Worm (Caenorhabditis elegans) whole organism, early embryonic: ENCODE data around the gene smf-2.

Experiments
- B0310.2 ChIP-seq: sonication (generic microtip); optimal IDR thresholded peaks from 2 replicates; lab custom pipeline; 2016; ENCODE audit warnings: mild to moderate bottlenecking, missing genetic modification characterization, missing compliant biosample characterization
- F13C5.2 ChIP-seq: sonication (generic microtip); optimal IDR thresholded peaks from 2 replicates; lab custom pipeline; 2017; ENCODE audit warnings: mild to moderate bottlenecking, missing genetic modification characterization, inconsistent platforms, missing compliant biosample characterization
- aly-1 ChIP-seq: sonication (generic microtip); optimal IDR thresholded peaks from 2 replicates; lab custom pipeline; 2016; ENCODE audit warnings: missing genetic modification characterization, missing compliant biosample characterization
- ama-1 ChIP-seq: fragments of 150-350 bp; optimal IDR thresholded peaks from 2 replicates; lab custom pipeline; 2014
- ceh-13 ChIP-seq: fragments of 200-800 bp; sonication (Bioruptor generic); optimal IDR thresholded peaks from 2 replicates; lab custom pipeline; 2018; ENCODE audit warnings: mild to moderate bottlenecking, missing genetic modification characterization, missing compliant biosample characterization
- ceh-36 ChIP-seq: sonication (generic microtip); optimal IDR thresholded peaks from 2 replicates; lab custom pipeline; 2016; ENCODE audit warnings: missing genetic modification characterization, inconsistent platforms, missing compliant biosample characterization
- ets-7 ChIP-seq: sonication (generic microtip); optimal IDR thresholded peaks from 2 replicates; lab custom pipeline; 2016; ENCODE audit warnings: missing genotype, missing genetic modification characterization, missing compliant biosample characterization
- flt-1 ChIP-seq: fragments of 200-800 bp; sonication (Bioruptor generic); IDR thresholded peaks from 2 replicates; pipeline ENCODE4 v1.3.6; 2022; ENCODE audit warnings: missing genetic modification characterization, missing compliant biosample characterization
- hmbx-1 ChIP-seq: sonication (generic microtip); optimal IDR thresholded peaks from 2 replicates; lab custom pipeline; 2016; ENCODE audit warnings: mild to moderate bottlenecking, missing genetic modification characterization, missing compliant biosample characterization
- hmg-4 ChIP-seq: fragments of 200-800 bp; sonication (Bioruptor generic); optimal IDR thresholded peaks from 2 replicates; lab custom pipeline; 2018; ENCODE audit warnings: mild to moderate bottlenecking, missing genetic modification characterization, missing compliant biosample characterization
- hnd-1 ChIP-seq: sonication (generic microtip); optimal IDR thresholded peaks from 2 replicates; lab custom pipeline; 2016; ENCODE audit warnings: missing genetic modification characterization, missing compliant biosample characterization
- pes-1 ChIP-seq: fragments of 200-800 bp; sonication (Bioruptor generic); IDR thresholded peaks from 2 replicates; pipeline ENCODE4 v1.3.6; 2022; ENCODE audit warnings: missing genetic modification reagents, missing genetic modification characterization, missing compliant biosample characterization
- scrt-1 ChIP-seq: fragments of 200-800 bp; sonication (Bioruptor generic); IDR thresholded peaks from 2 replicates; pipeline ENCODE4 v1.3.6; 2022; ENCODE audit warnings: missing genetic modification characterization, missing compliant biosample characterization
- sea-1 ChIP-seq: fragments of 200-800 bp; sonication (Bioruptor generic); conservative IDR thresholded peaks from 2 replicates; pipeline ENCODE4 v1.3.6; 2022; ENCODE audit warnings: missing genetic modification characterization, missing compliant biosample characterization
- tbx-11 ChIP-seq: fragments of 200-800 bp; sonication (Bioruptor generic); IDR thresholded peaks from 2 replicates; pipeline ENCODE4 v1.3.6; 2022; ENCODE audit warnings: missing genetic modification characterization, missing compliant biosample characterization
- tbx-37 ChIP-seq: fragments of 200-800 bp; sonication (Bioruptor generic); conservative IDR thresholded peaks from 2 replicates; pipeline ENCODE4 v1.3.6; 2022; ENCODE audit warnings: missing genetic modification reagents, missing genetic modification characterization, missing compliant biosample characterization
- tra-4 ChIP-seq: sonication (generic microtip); optimal IDR thresholded peaks from 2 replicates; lab custom pipeline; 2017; ENCODE audit warnings: missing genetic modification characterization, missing compliant biosample characterization

The smf-2 gene

DNA sequence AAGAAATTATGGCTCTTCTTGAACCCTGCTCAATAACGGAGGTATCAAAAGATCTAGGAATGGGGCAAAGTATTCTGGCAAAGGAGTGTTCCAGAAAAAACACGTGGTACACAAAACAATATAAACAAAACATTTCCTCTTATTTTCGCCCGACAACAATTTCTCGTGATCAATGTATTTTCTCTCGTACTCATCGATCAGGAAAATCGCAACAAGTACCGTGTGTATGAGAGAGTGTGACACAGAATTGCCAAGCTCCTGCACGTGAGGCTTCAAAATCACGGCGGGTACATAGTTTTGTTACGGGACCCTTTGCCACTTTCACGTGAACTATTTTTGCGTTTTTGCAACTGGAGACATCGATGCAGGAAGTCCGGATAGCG, 22.5 kb upstream of the smf-2 start:
- TF ChIP-seq tbx-11 (GFP tag; lab: Robert Waterston, UW) (no peak), ceh-36 (tag; lab: Kevin White, UChicago) (no peak)

ce11 chrX:6740282-6740982, 21.9 kb upstream of the smf-2 start:
- TF ChIP-seq hmg-4: peak; percentile 33
- TF ChIP-seq ets-7 (tag; lab: Kevin White, UChicago): no peak

ce11 chrX:6739034-6740008, 20.8 kb upstream of the smf-2 start:
- TF ChIP-seq scrt-1 (no peak), tbx-11 (GFP tag; lab: Robert Waterston, UW) (no peak), hmbx-1 (tag; lab: Kevin White, UChicago) (no peak), B0310.2 (no peak), tra-4 (tag; lab: Kevin White, UChicago) (no peak)

DNA sequence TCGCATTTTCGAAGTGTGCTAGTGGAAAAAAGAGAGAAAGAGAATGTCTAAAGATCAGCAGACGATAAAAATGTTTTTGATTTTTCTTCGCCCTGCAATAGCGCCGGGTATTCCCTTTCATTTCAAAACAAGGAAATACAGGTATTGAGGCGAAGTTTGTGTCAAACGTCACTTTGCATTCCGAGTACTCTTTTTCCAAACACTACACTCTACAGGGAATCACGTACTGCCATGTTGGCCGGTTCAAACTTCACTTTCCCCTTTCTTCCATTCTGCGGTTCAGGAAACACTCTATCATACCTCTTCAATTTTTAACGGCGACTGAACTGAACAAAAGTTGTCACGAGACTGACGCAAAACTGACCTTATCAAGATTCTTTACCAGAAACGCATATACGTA, 20.0 kb upstream of the smf-2 start:
- no peak for TF ChIP-seq tbx-11 (GFP tag; lab: Robert Waterston, UW)
- no peak for TF ChIP-seq ama-1
- no peak for TF ChIP-seq hmbx-1 (tag; lab: Kevin White, UChicago)
- no peak for TF ChIP-seq sea-1 (GFP tag; lab: Robert Waterston, UW)
- no peak for TF ChIP-seq ceh-36 (tag; lab: Kevin White, UChicago)
- no peak for TF ChIP-seq ceh-13 (GFP tag; lab: Kevin White, UChicago)
- TF ChIP-seq aly-1 (tag; lab: Kevin White, UChicago): no peak
- TF ChIP-seq flt-1 (GFP tag; lab: Robert Waterston, UW): no peak
- TF ChIP-seq scrt-1: no peak
- no peak for TF ChIP-seq tbx-37 (GFP tag; lab: Robert Waterston, UW)
- TF ChIP-seq ets-7 (tag; lab: Kevin White, UChicago): no peak
- TF ChIP-seq pes-1 (GFP tag; lab: Robert Waterston, UW): no peak
- TF ChIP-seq B0310.2: no peak
- TF ChIP-seq hmg-4: no peak
- TF ChIP-seq hnd-1: no peak
- TF ChIP-seq tra-4 (tag; lab: Kevin White, UChicago): no peak
- no peak for TF ChIP-seq F13C5.2

- TF ChIP-seq F13C5.2: peak; percentile 21
- no peak for TF ChIP-seq aly-1 (tag; lab: Kevin White, UChicago)
- TF ChIP-seq hmg-4: peak; percentile 22
These were observed 19.0 kb upstream of the smf-2 start for ce11 chrX:6737329-6738008.

DNA sequence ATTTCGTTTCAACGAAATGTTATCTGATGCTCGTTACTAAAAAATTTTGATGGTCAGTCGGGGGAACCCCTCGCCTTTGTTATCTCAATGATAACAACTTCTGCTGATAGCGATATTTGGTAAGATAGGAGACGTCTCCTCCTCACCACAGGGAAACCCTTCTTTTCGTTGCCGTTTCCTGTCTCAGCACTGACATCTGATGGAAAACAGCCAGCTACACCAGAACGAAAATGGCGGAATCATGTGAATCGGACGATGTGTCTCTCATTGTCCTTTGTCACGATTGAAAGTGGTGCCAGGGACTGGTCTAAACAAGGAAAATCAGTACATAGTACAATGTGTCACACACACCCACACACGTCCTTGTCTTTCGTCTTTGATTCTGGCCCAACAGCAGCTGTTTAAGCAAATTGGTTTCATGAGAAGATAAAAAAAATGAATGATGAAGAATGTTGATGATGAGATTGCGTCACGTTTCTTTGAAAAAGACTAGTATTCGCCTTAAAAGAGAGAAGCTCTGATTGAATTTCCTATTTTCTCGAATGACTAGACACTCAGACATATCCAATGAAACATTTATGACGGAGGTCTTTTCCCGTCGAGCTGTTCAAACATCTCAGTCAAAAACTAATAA, 18.0 kb upstream of the smf-2 start:
- no peak for TF ChIP-seq tra-4 (tag; lab: Kevin White, UChicago)
- TF ChIP-seq tbx-11 (GFP tag; lab: Robert Waterston, UW): no peak
- no peak for TF ChIP-seq tbx-37 (GFP tag; lab: Robert Waterston, UW)
- TF ChIP-seq hmg-4: no peak
- TF ChIP-seq ets-7 (tag; lab: Kevin White, UChicago): no peak
- no peak for TF ChIP-seq hnd-1
- no peak for TF ChIP-seq ceh-36 (tag; lab: Kevin White, UChicago)
- TF ChIP-seq ceh-13 (GFP tag; lab: Kevin White, UChicago): no peak
- no peak for TF ChIP-seq B0310.2

- TF ChIP-seq flt-1 (GFP tag; lab: Robert Waterston, UW) (no peak), pes-1 (GFP tag; lab: Robert Waterston, UW) (no peak), scrt-1 (no peak), tbx-37 (GFP tag; lab: Robert Waterston, UW) (no peak), hnd-1 (no peak), aly-1 (tag; lab: Kevin White, UChicago) (no peak), hmbx-1 (tag; lab: Kevin White, UChicago) (no peak), sea-1 (GFP tag; lab: Robert Waterston, UW) (no peak), tbx-11 (GFP tag; lab: Robert Waterston, UW) (no peak), ama-1 (no peak), ceh-13 (GFP tag; lab: Kevin White, UChicago) (no peak), ceh-36 (tag; lab: Kevin White, UChicago) (no peak), ets-7 (tag; lab: Kevin White, UChicago) (no peak), F13C5.2 (no peak), B0310.2 (no peak), tra-4 (tag; lab: Kevin White, UChicago) (no peak), hmg-4 (no peak)
These were observed 17.0 kb upstream of the smf-2 start for ce11 chrX:6735494-6735893.
